Worm (Caenorhabditis elegans) whole organism, young adult: ENCODE results near the gene Y57G11A.5.
"Not testable (repeated sequence)": the region's sequence is repeated elsewhere in the genome, so short reads cannot be mapped to it uniquely, and the experiment has no call there.

Source experiments
- B0019.2 ChIP-seq: fragments of 200-800 bp; sonication (Bioruptor generic); conservative IDR thresholded peaks from 2 replicates; pipeline ENCODE4 v1.3.6; 2022; ENCODE audit warnings: missing genetic modification reagents, missing genetic modification characterization, missing compliant biosample characterization
- B0035.1 ChIP-seq: sonication (generic microtip); optimal IDR thresholded peaks from 2 replicates; lab custom pipeline; 2016; ENCODE audit warnings: missing genetic modification characterization, mild to moderate bottlenecking, missing compliant biosample characterization, missing genotype, missing genetic modification reagents
- F39B2.1 ChIP-seq: fragments of 200-800 bp; sonication (Bioruptor generic); IDR thresholded peaks from 2 replicates; pipeline ENCODE4 v1.3.6; 2022; ENCODE audit warnings: missing genetic modification reagents, missing genetic modification characterization, missing compliant biosample characterization
- F55B11.4 ChIP-seq: sonication (generic microtip); optimal IDR thresholded peaks from 2 replicates; lab custom pipeline; 2016; ENCODE audit warnings: missing compliant biosample characterization, missing genetic modification characterization, borderline replicate concordance; ENCODE audit not compliant: insufficient read depth
- F57A8.1 ChIP-seq: fragments of 200-800 bp; sonication (Bioruptor generic); optimal IDR thresholded peaks from 2 replicates; lab custom pipeline; 2018; ENCODE audit warnings: mild to moderate bottlenecking, missing genetic modification characterization, moderate library complexity, missing compliant biosample characterization
- T07F8.4 ChIP-seq: sonication (generic microtip); optimal IDR thresholded peaks from 2 replicates; lab custom pipeline; 2016; ENCODE audit warnings: mild to moderate bottlenecking, missing genetic modification characterization, moderate library complexity, missing compliant biosample characterization
- Y53G8AR.9 ChIP-seq: fragments of 200-800 bp; sonication (Bioruptor generic); conservative IDR thresholded peaks from 2 replicates; pipeline ENCODE4 v1.3.6; 2022; ENCODE audit warnings: missing genetic modification reagents, missing genetic modification characterization, missing compliant biosample characterization
- Y67H2A.10 ChIP-seq: fragments of 200-800 bp; sonication (Bioruptor generic); conservative IDR thresholded peaks from 2 replicates; pipeline ENCODE4 v1.3.6; 2022; ENCODE audit warnings: missing genetic modification reagents, missing genetic modification characterization, missing compliant biosample characterization
- ZK185.1 ChIP-seq: sonication (generic microtip); optimal IDR thresholded peaks from 2 replicates; lab custom pipeline; 2016; ENCODE audit warnings: mild to moderate bottlenecking, missing genetic modification characterization, missing compliant biosample characterization; ENCODE audit not compliant: poor library complexity, severe bottlenecking
- akir-1 ChIP-seq: fragments of 200-800 bp; sonication (Bioruptor generic); optimal IDR thresholded peaks from 2 replicates; lab custom pipeline; 2018; ENCODE audit warnings: mild to moderate bottlenecking, missing genetic modification characterization, moderate library complexity, missing compliant biosample characterization
- atf-7 ChIP-seq: sonication (generic microtip); optimal IDR thresholded peaks from 2 replicates; lab custom pipeline; 2017; ENCODE audit warnings: mild to moderate bottlenecking, missing genetic modification characterization, missing compliant biosample characterization
- attf-5 ChIP-seq: fragments of 200-800 bp; sonication (Bioruptor generic); optimal IDR thresholded peaks from 2 replicates; lab custom pipeline; 2018; ENCODE audit warnings: mild to moderate bottlenecking, missing genetic modification characterization, missing compliant biosample characterization
- attf-6 ChIP-seq: fragments of 200-800 bp; sonication (Bioruptor generic); IDR thresholded peaks from 2 replicates; pipeline ENCODE4 v1.3.6; 2022; ENCODE audit warnings: missing genetic modification reagents, missing genetic modification characterization, missing compliant biosample characterization
- cebp-1 ChIP-seq, 2 experiments: fragments of 200-800 bp in 1 of 2; sonication (Bioruptor generic) in 1 of 2; sonication (generic microtip) in 1 of 2; IDR thresholded peaks in 1 of 2; optimal IDR thresholded peaks in 1 of 2; 2 replicates each; pipeline versions ENCODE4 v1.3.6 to Lab custom; 2017 to 2022; ENCODE audit warnings: missing compliant biosample characterization in 2 of 2, missing genetic modification characterization in 2 of 2, mild to moderate bottlenecking in 1 of 2, missing genetic modification reagents in 1 of 2, moderate library complexity in 1 of 2
- ceh-40 ChIP-seq: fragments of 200-800 bp; sonication (Bioruptor generic); IDR thresholded peaks from 2 replicates; pipeline ENCODE4 v1.3.6; 2022; ENCODE audit warnings: missing genetic modification characterization, missing compliant biosample characterization
- ceh-58 ChIP-seq: fragments of 200-800 bp; sonication (Bioruptor generic); IDR thresholded peaks from 2 replicates; pipeline ENCODE4 v1.3.6; 2022; ENCODE audit warnings: missing genetic modification characterization, missing compliant biosample characterization
- ceh-91 ChIP-seq: fragments of 200-800 bp; sonication (Bioruptor generic); IDR thresholded peaks from 2 replicates; pipeline ENCODE4 v1.3.6; 2022; ENCODE audit warnings: missing genetic modification reagents, missing genetic modification characterization, missing compliant biosample characterization
- chd-7 ChIP-seq: sonication (generic microtip); optimal IDR thresholded peaks from 2 replicates; lab custom pipeline; 2016; ENCODE audit warnings: mild to moderate bottlenecking, missing genetic modification characterization, moderate library complexity, missing compliant biosample characterization
- egl-18 ChIP-seq: fragments of 200-800 bp; sonication (Bioruptor generic); IDR thresholded peaks from 2 replicates; pipeline ENCODE4 v1.3.6; 2022; ENCODE audit warnings: missing genetic modification reagents, missing genetic modification characterization, missing compliant biosample characterization
- ekl-4 ChIP-seq: fragments of 200-800 bp; sonication (Bioruptor generic); IDR thresholded peaks from 2 replicates; pipeline ENCODE4 v1.3.6; 2022; ENCODE audit warnings: missing genetic modification reagents, missing genetic modification characterization, missing compliant biosample characterization
- hlh-26 ChIP-seq: fragments of 200-800 bp; sonication (Bioruptor generic); conservative IDR thresholded peaks from 2 replicates; pipeline ENCODE4 v1.3.6; 2022; ENCODE audit warnings: missing genetic modification reagents, missing genetic modification characterization, missing compliant biosample characterization
- hrde-1 ChIP-seq: sonication (generic microtip); optimal IDR thresholded peaks from 2 replicates; lab custom pipeline; 2016; ENCODE audit warnings: missing genetic modification characterization, mild to moderate bottlenecking, missing compliant biosample characterization, moderate library complexity, missing genotype, missing genetic modification reagents, borderline replicate concordance
- hsf-1 ChIP-seq: fragments of 200-800 bp; sonication (Bioruptor generic); IDR thresholded peaks from 2 replicates; pipeline ENCODE4 v1.3.6; 2022; ENCODE audit warnings: missing genetic modification reagents, missing genetic modification characterization, missing compliant biosample characterization
- lin-35 ChIP-seq, 3 experiments: fragments of 150-350 bp in 2 of 3; sonication (generic microtip) in 1 of 3; optimal IDR thresholded peaks; 2 replicates each; lab custom pipeline; 2014 to 2018; ENCODE audit warnings: missing biosample characterization in 3 of 3, missing genetic modification characterization in 3 of 3, missing genetic modification reagents in 3 of 3
- lin-54 ChIP-seq: fragments of 200-800 bp; sonication (Bioruptor generic); optimal IDR thresholded peaks from 2 replicates; lab custom pipeline; 2018; ENCODE audit warnings: mild to moderate bottlenecking, missing genetic modification characterization, missing compliant biosample characterization
- madf-3 ChIP-seq: fragments of 200-800 bp; sonication (Bioruptor generic); IDR thresholded peaks from 2 replicates; pipeline ENCODE4 v1.3.6; 2022; ENCODE audit warnings: missing genetic modification reagents, missing genetic modification characterization, missing compliant biosample characterization
- madf-6 ChIP-seq: fragments of 200-800 bp; sonication (Bioruptor generic); IDR thresholded peaks from 2 replicates; pipeline ENCODE4 v1.3.6; 2022; ENCODE audit warnings: missing genetic modification reagents, missing genetic modification characterization, missing compliant biosample characterization
- madf-8 ChIP-seq: fragments of 200-800 bp; sonication (Bioruptor generic); conservative IDR thresholded peaks from 2 replicates; pipeline ENCODE4 v1.3.6; 2022; ENCODE audit warnings: missing genetic modification reagents, missing genetic modification characterization, missing compliant biosample characterization
- nfyb-1 ChIP-seq: fragments of 200-800 bp; sonication (Bioruptor generic); IDR thresholded peaks from 2 replicates; pipeline ENCODE4 v1.3.6; 2022; ENCODE audit warnings: missing genetic modification reagents, missing genetic modification characterization, missing compliant biosample characterization
- nhr-80 ChIP-seq: sonication (generic microtip); optimal IDR thresholded peaks from 2 replicates; lab custom pipeline; 2016; ENCODE audit warnings: missing genetic modification characterization, missing compliant biosample characterization
- pbrm-1 ChIP-seq: fragments of 200-800 bp; sonication (Bioruptor generic); IDR thresholded peaks from 2 replicates; pipeline ENCODE4 v1.3.6; 2022; ENCODE audit warnings: missing genetic modification reagents, missing genetic modification characterization, missing compliant biosample characterization
- rcor-1 ChIP-seq: fragments of 200-800 bp; sonication (Bioruptor generic); IDR thresholded peaks from 2 replicates; pipeline ENCODE4 v1.3.6; 2022; ENCODE audit warnings: missing genetic modification reagents, missing genetic modification characterization, missing compliant biosample characterization
- rec-8 ChIP-seq, 2 experiments: sonication (generic microtip); optimal IDR thresholded peaks; 2 replicates each; lab custom pipeline; 2016; ENCODE audit warnings: mild to moderate bottlenecking in 2 of 2, missing genetic modification characterization in 2 of 2, missing genetic modification reagents in 2 of 2, missing genotype in 2 of 2, missing biosample characterization in 1 of 2, missing compliant biosample characterization in 1 of 2, moderate library complexity in 1 of 2
- sea-2 ChIP-seq: fragments of 200-800 bp; sonication (Bioruptor generic); IDR thresholded peaks from 2 replicates; pipeline ENCODE4 v1.3.6; 2022; ENCODE audit warnings: missing genetic modification characterization, missing compliant biosample characterization
- snpc-1.1 ChIP-seq: sonication (generic microtip); optimal IDR thresholded peaks from 2 replicates; lab custom pipeline; 2017; ENCODE audit warnings: missing genetic modification characterization, mild to moderate bottlenecking, missing compliant biosample characterization, antibody characterized with exemption, moderate library complexity, missing genotype, missing genetic modification reagents; ENCODE audit not compliant: insufficient read depth
- ztf-18 ChIP-seq: sonication (generic microtip); optimal IDR thresholded peaks from 2 replicates; lab custom pipeline; 2016; ENCODE audit warnings: missing genotype, mild to moderate bottlenecking, missing genetic modification characterization, missing compliant biosample characterization
- ztf-22 ChIP-seq: fragments of 200-800 bp; sonication (Bioruptor generic); optimal IDR thresholded peaks from 2 replicates; lab custom pipeline; 2018; ENCODE audit warnings: mild to moderate bottlenecking, missing genetic modification characterization, moderate library complexity, missing compliant biosample characterization
- ztf-3 ChIP-seq: fragments of 200-800 bp; sonication (Bioruptor generic); optimal IDR thresholded peaks from 2 replicates; lab custom pipeline; 2018; ENCODE audit warnings: mild to moderate bottlenecking, missing genetic modification characterization, missing compliant biosample characterization

The Y57G11A.5 gene

DNA sequence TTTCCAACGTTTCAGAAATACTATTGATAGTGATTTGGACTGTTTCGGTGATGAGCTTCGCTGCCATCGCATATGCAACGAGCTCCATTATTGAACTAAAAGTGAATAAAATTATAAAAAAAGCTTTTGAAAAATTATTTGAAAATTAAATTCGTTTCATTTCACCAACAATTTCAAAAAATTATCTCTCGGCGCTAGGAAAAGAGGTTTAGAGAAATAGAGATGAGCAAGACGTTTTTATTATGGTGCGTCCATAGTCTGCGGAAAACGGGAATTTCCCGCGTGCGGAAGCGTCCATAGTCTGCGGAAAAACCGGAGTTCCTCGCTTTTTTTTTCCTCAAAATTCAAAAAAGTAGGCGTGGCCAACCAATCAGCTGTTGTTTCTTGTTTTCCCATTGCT is 39.6 kb upstream of the Y57G11A.5 start, which contains the start of gene pals-30:
pals-30 (minus strand) TSS at position 101 of the 400 bp plus-strand sequence.
- TF ChIP-seq B0035.1; cebp-1 (GFP tag; IDR thresholded peaks at IDR 0.05; lab: Robert Waterston, UW); cebp-1 (tag; optimal IDR thresholded peaks at IDR 0.05; lab: Kevin White, UChicago); sea-2: not testable (repeated sequence)

DNA sequence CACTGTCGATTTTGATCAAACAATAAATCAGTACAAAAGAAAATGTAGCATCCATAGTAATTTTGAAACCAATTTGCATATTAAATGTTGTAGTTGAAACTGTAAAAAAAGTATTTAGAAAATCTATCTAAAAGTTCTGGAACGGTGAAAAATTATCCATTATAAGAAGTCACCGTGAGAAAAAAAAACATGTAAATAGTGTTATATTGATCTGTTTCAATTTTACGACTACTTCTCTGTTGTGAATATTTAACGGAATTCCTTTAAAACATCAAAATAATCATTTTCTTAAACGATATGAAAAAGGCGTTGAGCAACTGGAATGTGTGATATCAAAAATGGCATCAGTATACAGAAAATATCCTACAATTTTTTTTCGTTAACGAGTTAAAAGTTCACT is 37.0 kb upstream of the Y57G11A.5 start, which contains the start of gene T27E7.9:
T27E7.9 (minus strand) TSS at position 101 of the 400 bp plus-strand sequence.
- TF ChIP-seq B0019.2 (no peak), ztf-22 (no peak), rec-8 (tag; optimal IDR thresholded peaks at IDR 0.05; lab: Kevin White, UChicago) (no peak), madf-3 (GFP tag; lab: Robert Waterston, UW) (no peak), chd-7 (tag; lab: Kevin White, UChicago) (no peak), Y67H2A.10 (no peak), F39B2.1 (no peak), Y53G8AR.9 (GFP tag; lab: Robert Waterston, UW) (no peak), rcor-1 (GFP tag; lab: Robert Waterston, UW) (no peak), hlh-26 (no peak), attf-6 (GFP tag; lab: Robert Waterston, UW) (no peak), ceh-91 (GFP tag; lab: Robert Waterston, UW) (no peak), ceh-40 (GFP tag; lab: Robert Waterston, UW) (no peak)

DNA sequence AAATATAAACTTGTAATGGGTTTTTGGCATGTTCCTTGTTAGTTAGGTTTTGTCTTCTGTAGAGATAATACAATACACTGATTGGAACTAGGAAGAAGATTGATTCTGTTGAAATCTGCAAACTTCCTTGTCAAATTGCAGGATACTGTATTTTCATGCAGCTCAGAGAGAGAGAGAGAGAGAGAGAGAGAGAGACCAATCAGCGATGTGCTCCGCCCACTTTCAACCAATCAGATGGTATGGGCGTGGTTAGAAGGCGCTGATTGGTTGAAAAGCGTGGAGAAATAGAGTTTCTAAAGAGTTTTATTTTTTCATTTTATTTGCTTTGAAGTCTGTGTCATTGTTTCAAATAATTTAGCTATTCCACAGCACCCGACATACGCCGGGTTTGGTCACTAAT is 35.0 kb upstream of the Y57G11A.5 start:
- TF ChIP-seq T07F8.4 (tag; lab: Kevin White, UChicago): no peak
- TF ChIP-seq ZK185.1 (tag; lab: Kevin White, UChicago): no peak
- no peak for TF ChIP-seq nfyb-1
- no peak for TF ChIP-seq ceh-40 (GFP tag; lab: Robert Waterston, UW)
- TF ChIP-seq atf-7 (tag; lab: Kevin White, UChicago): no peak
- TF ChIP-seq attf-5 (GFP tag; lab: Kevin White, UChicago): no peak
- TF ChIP-seq F57A8.1: no peak
- TF ChIP-seq hsf-1 (GFP tag; lab: Robert Waterston, UW): no peak
- no peak for TF ChIP-seq ceh-58 (GFP tag; lab: Robert Waterston, UW)
- TF ChIP-seq pbrm-1 (GFP tag; lab: Robert Waterston, UW): no peak
- no peak for TF ChIP-seq egl-18 (GFP tag; lab: Robert Waterston, UW)
- no peak for TF ChIP-seq ztf-3 (GFP tag; lab: Kevin White, UChicago)
- TF ChIP-seq B0019.2: no peak
- TF ChIP-seq lin-35 (GFP tag; optimal IDR thresholded peaks at IDR 0.05; lab: Kevin White, UChicago): no peak
- TF ChIP-seq hrde-1 (tag; lab: Kevin White, UChicago): no peak

DNA sequence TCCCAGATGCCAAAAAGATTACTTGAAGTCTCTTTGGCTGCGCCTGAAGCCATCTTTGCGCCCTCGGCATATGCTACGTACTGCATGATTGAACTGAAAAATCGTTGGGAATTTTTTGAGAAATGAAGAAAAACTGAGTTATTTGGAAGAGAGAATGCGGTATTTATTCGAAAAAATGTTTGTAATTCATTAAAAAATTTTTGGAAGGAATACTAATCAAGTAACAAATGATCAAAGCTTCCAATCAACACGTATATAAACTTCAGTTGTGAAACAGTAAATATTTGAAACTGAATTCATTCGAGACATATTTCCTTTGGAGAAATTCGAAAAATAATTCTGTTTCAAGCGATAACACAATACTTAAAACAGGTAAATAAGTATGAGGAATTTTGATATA is 30.2 kb upstream of the Y57G11A.5 start, which contains the start of gene pals-29:
pals-29 (minus strand) TSS at position 101 of the 400 bp plus-strand sequence.
- TF ChIP-seq ceh-40 (GFP tag; lab: Robert Waterston, UW) (no peak), chd-7 (tag; lab: Kevin White, UChicago) (no peak), nhr-80 (tag; lab: Kevin White, UChicago) (no peak), akir-1 (no peak), Y67H2A.10 (no peak), madf-6 (GFP tag; lab: Robert Waterston, UW) (no peak), snpc-1.1 (tag; lab: Kevin White, UChicago) (no peak), madf-8 (GFP tag; lab: Robert Waterston, UW) (no peak), ekl-4 (GFP tag; lab: Robert Waterston, UW) (no peak), lin-54 (GFP tag; lab: Kevin White, UChicago) (no peak), ztf-18 (tag; lab: Kevin White, UChicago) (no peak), F55B11.4 (no peak), cebp-1 (GFP tag; IDR thresholded peaks at IDR 0.05; lab: Robert Waterston, UW) (no peak), cebp-1 (tag; optimal IDR thresholded peaks at IDR 0.05; lab: Kevin White, UChicago) (no peak)
